Worm (Caenorhabditis elegans): ENCODE results near the gene W04G3.12.

The W04G3.12 gene

DNA sequence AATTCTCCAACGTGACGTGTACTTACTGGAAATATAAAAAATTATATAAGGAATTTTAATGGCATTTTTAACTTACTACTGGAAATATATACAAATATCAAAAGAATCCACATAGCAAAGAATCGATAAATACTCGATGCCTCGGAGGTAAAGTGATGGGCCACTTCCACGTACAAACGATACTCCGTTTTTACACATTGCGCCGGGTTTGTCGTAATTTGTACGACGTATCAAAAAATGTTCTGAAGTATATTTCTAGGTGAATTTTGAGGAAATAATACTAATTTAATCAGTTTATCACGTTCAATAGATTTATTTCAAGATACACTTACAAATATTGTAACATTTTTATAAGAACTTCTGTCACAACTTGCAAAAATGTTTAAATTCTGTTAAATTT is 44.2 kb upstream of the W04G3.12 start, which contains the start of gene R08B4.3:
Gene R08B4.3, minus strand, starts transcription at position 198 of the 400 bp plus-strand sequence.
- TF ChIP-seq T20F7.1 (GFP tag; optimal IDR thresholded peaks at IDR 0.05) (peak; percentile 74), aly-2 (tag; optimal IDR thresholded peaks at IDR 0.05) (no peak), arid-1 (GFP tag; conservative IDR thresholded peaks at IDR 0.05) (no peak)

DNA sequence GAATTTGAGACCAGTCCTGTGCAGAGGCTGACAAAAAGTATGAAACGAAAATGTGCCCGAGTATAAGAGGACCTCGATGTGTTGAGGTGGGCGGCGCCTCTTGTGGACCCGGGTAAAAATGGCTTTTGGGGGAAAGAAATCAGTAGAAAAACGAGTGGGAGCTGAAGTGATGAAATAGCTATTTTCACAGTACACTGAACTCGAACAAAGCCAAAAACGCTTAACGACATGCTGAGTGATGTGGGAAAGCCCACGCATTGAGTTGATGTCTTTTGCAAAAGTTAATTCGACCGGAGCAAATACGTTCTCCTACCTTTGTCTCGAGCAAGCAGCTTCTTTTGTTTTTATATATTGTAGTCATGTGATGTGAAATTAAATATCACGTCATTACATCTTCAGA is 40.1 kb upstream of the W04G3.12 start, which contains the start of gene nlp-66:
Gene nlp-66, minus strand, starts transcription at position 101 of the 400 bp plus-strand sequence.
- TF ChIP-seq nhr-25 (tag; optimal IDR thresholded peaks at IDR 0.05; ENCODE audit: borderline replicate concordance, insufficient read depth): no peak
- TF ChIP-seq pha-4 (GFP tag; IDR thresholded peaks at IDR 0.05): no peak
- no peak for TF ChIP-seq pha-4 (tag; optimal IDR thresholded peaks at IDR 0.05)
- no peak for TF ChIP-seq zip-2 (tag; optimal IDR thresholded peaks at IDR 0.05)
- no peak for TF ChIP-seq ceh-44 (GFP tag; IDR thresholded peaks at IDR 0.05)
- TF ChIP-seq ces-1 (GFP tag; optimal IDR thresholded peaks at IDR 0.05): no peak
- no peak for TF ChIP-seq nhr-41 (GFP tag; IDR thresholded peaks at IDR 0.05)
- no peak for TF ChIP-seq ctbp-1 (GFP tag; IDR thresholded peaks at IDR 0.05)
- no peak for TF ChIP-seq lim-7 (GFP tag; IDR thresholded peaks at IDR 0.05)
- no peak for TF ChIP-seq F37D6.2 (tag; optimal IDR thresholded peaks at IDR 0.05)
- no peak for TF ChIP-seq unc-130 (GFP tag; optimal IDR thresholded peaks at IDR 0.05)
- no peak for TF ChIP-seq rbr-2 (tag; optimal IDR thresholded peaks at IDR 0.05)
- no peak for TF ChIP-seq F44E2.7 (GFP tag; IDR thresholded peaks at IDR 0.05)
- no peak for TF ChIP-seq cey-2 (tag; optimal IDR thresholded peaks at IDR 0.05; ENCODE audit: borderline replicate concordance, insufficient read depth)
- no peak for TF ChIP-seq dmd-9 (GFP tag; IDR thresholded peaks at IDR 0.05)

DNA sequence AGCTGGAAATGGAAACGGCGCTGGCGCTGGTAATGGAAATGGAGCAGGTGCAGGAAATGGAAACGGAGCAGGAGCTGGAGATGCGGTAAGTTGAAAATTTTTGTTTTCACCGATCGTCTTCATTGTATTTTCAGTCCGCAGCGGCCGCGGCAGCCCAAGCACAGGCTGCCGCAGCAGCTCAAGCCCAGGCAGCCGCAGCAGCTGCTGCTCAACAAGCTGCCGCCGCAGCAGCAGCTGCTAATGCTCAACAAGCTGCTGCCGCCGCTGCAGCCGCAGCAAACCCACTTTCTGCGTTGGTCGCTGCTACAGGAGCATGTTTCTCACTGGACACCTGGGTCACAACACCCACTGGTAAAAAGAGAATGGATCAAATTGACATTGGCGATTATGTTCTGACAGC is 37.8 kb upstream of the W04G3.12 start:
- TF ChIP-seq nhr-25 (tag; optimal IDR thresholded peaks at IDR 0.05; ENCODE audit: borderline replicate concordance, insufficient read depth) (no peak), ceh-28 (tag; optimal IDR thresholded peaks at IDR 0.05) (no peak), D1046.2 (GFP tag; IDR thresholded peaks at IDR 0.05) (no peak), daf-12 (tag; optimal IDR thresholded peaks at IDR 0.05) (no peak), set-16 (GFP tag; IDR thresholded peaks at IDR 0.05) (peak; percentile 96), T26A8.4 (GFP tag; IDR thresholded peaks at IDR 0.05) (no peak), zfp-3 (GFP tag; conservative IDR thresholded peaks at IDR 0.05) (no peak)

DNA sequence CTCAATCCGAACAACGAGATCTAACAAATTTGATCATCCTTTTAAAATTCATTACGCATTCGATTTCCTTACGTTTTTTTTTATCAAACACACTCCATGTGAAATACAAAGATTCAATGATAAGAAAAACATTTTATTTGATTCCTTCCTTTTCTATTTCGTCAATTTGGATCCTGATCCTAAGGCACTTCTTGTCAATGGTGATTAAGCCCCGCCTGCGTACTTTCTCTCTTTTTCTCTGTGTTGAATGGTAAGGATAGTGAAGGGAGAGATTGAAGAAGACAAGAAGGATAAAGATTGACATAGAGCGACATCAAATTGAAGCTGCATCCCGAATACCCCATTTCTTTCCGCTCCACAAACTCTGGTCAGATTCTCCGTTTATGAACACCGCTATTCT is 32.6 kb upstream of the W04G3.12 start, which contains the start of gene grd-1:
Gene grd-1, plus strand, starts transcription at position 241 of the 400 bp plus-strand sequence.
- TF ChIP-seq nhr-28 (tag; optimal IDR thresholded peaks at IDR 0.05) (peak; percentile 14), hlh-11 (tag; optimal IDR thresholded peaks at IDR 0.05) (no peak), unc-62 (GFP tag; optimal IDR thresholded peaks at IDR 0.05 in 1 of 2) (peak in 1 of 2 experiments; percentile 73), unc-62 (tag; optimal IDR thresholded peaks at IDR 0.05) (no peak)

DNA sequence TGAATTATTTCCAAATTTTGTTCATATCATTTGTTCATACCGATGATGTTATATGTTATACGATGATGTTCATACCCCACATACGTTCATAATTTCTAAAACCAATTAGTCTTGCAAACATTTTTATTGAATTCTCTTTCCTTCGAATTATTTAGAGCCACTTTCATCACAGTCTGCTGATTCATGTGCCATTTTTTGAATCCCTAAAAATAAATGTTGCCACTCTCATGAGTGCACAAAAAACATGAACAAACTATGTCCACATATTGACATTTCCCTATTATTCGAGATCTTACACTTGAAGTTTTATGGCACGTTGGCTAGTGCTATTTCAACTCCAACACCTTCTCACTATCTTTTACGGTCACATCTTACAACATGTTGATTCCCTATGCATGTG is 30.5 kb upstream of the W04G3.12 start, which contains the start of gene clc-17:
Gene clc-17, plus strand, starts transcription at position 301 of the 400 bp plus-strand sequence.
- TF ChIP-seq lin-39 (tag; optimal IDR thresholded peaks at IDR 0.05) (no peak), aly-2 (tag; optimal IDR thresholded peaks at IDR 0.05) (no peak), hlh-30 (tag; optimal IDR thresholded peaks at IDR 0.05; ENCODE audit: insufficient read depth) (no peak), pqm-1 (tag; optimal IDR thresholded peaks at IDR 0.05) (no peak), madf-5 (GFP tag; IDR thresholded peaks at IDR 0.05) (no peak), daf-8 (GFP tag; IDR thresholded peaks at IDR 0.05) (no peak), Y5F2A.4 (GFP tag; optimal IDR thresholded peaks at IDR 0.05) (no peak), aha-1 (tag) (peak; percentile 4)
